Worm (Caenorhabditis elegans) whole organism, late embryonic: ENCODE results near the gene Y45F3A.5.

Experiments
- ceh-18 ChIP-seq: sonication (generic microtip); optimal IDR thresholded peaks from 2 replicates; lab custom pipeline; 2016; ENCODE audit warnings: missing genetic modification characterization, missing compliant biosample characterization
- ceh-48 ChIP-seq: sonication (generic microtip); optimal IDR thresholded peaks from 2 replicates; lab custom pipeline; 2016; ENCODE audit warnings: missing genetic modification characterization, inconsistent platforms, missing compliant biosample characterization
- eyg-1 ChIP-seq: sonication (generic microtip); optimal IDR thresholded peaks from 2 replicates; lab custom pipeline; 2016; ENCODE audit warnings: missing genotype, missing genetic modification characterization, missing compliant biosample characterization
- fkh-10 ChIP-seq: fragments of 150-350 bp; optimal IDR thresholded peaks from 2 replicates; lab custom pipeline; 2014; ENCODE audit warnings: missing biosample characterization, missing genetic modification reagents, missing genetic modification characterization
- nhr-11 ChIP-seq: fragments of 150-350 bp; optimal IDR thresholded peaks from 2 replicates; lab custom pipeline; 2014; ENCODE audit warnings: missing biosample characterization, missing genetic modification characterization
- pha-4 ChIP-seq: fragments of 150-350 bp; optimal IDR thresholded peaks from 2 replicates; lab custom pipeline; 2018; ENCODE audit warnings: missing biosample characterization, missing genetic modification reagents, missing genetic modification characterization
- tbx-7 ChIP-seq: sonication (generic microtip); optimal IDR thresholded peaks from 2 replicates; lab custom pipeline; 2016; ENCODE audit warnings: missing genotype, missing genetic modification characterization, missing compliant biosample characterization
- ttx-3 ChIP-seq: sonication (generic microtip); optimal IDR thresholded peaks from 2 replicates; lab custom pipeline; 2016; ENCODE audit warnings: missing genetic modification reagents, missing genetic modification characterization, missing compliant biosample characterization

ce11 chrIII:10577782-10578181 is 8.4 kb downstream of the Y45F3A.5 start:
- TF ChIP-seq ttx-3 (tag; lab: Kevin White, UChicago) (no peak), nhr-11 (no peak), eyg-1 (tag; lab: Kevin White, UChicago) (no peak), ceh-18 (tag; lab: Kevin White, UChicago) (no peak), fkh-10 (GFP tag; lab: Kevin White, UChicago) (no peak), tbx-7 (no peak), pha-4 (tag; lab: Kevin White, UChicago) (no peak), ceh-48 (tag; lab: Kevin White, UChicago) (no peak)
